Worm (Caenorhabditis elegans) whole organism, late embryonic: ENCODE data around the gene his-1.
A peak's percentile ranks its signal among the peaks of the same experiment; 100 is the strongest.

ENCODE experiments used
- K09A11.1 ChIP-seq: sonication (generic microtip); optimal IDR thresholded peaks from 2 replicates; lab custom pipeline; 2017; ENCODE audit warnings: antibody characterized with exemption, mild to moderate bottlenecking, missing genetic modification characterization, missing compliant biosample characterization; ENCODE audit not compliant: insufficient read depth
- ama-1 ChIP-seq: fragments of 150-350 bp; optimal IDR thresholded peaks from 2 replicates; lab custom pipeline; 2014
- ceh-18 ChIP-seq: sonication (generic microtip); optimal IDR thresholded peaks from 2 replicates; lab custom pipeline; 2016; ENCODE audit warnings: missing genetic modification characterization, missing compliant biosample characterization
- ceh-19 ChIP-seq: fragments of 200-800 bp; sonication (Bioruptor generic); optimal IDR thresholded peaks from 2 replicates; lab custom pipeline; 2018; ENCODE audit warnings: mild to moderate bottlenecking, missing genetic modification characterization, missing compliant biosample characterization
- ceh-22 ChIP-seq: sonication (generic microtip); optimal IDR thresholded peaks from 2 replicates; lab custom pipeline; 2017; ENCODE audit warnings: missing biosample characterization, missing genetic modification characterization
- ceh-24 ChIP-seq: sonication (generic microtip); optimal IDR thresholded peaks from 2 replicates; lab custom pipeline; 2016; ENCODE audit warnings: mild to moderate bottlenecking, missing genetic modification characterization, missing compliant biosample characterization
- ceh-30 ChIP-seq: fragments of 150-350 bp; optimal IDR thresholded peaks from 2 replicates; lab custom pipeline; 2014; ENCODE audit warnings: missing biosample characterization, missing genetic modification characterization
- ceh-31 ChIP-seq: sonication (generic microtip); optimal IDR thresholded peaks from 2 replicates; lab custom pipeline; 2016; ENCODE audit warnings: missing genetic modification characterization, missing compliant biosample characterization
- ceh-34 ChIP-seq: sonication (generic microtip); optimal IDR thresholded peaks from 2 replicates; lab custom pipeline; 2016; ENCODE audit warnings: mild to moderate bottlenecking, missing genetic modification characterization, missing compliant biosample characterization
- ceh-45 ChIP-seq: fragments of 200-800 bp; sonication (Bioruptor generic); IDR thresholded peaks from 2 replicates; pipeline ENCODE4 v1.3.6; 2022; ENCODE audit warnings: missing genetic modification reagents, missing genetic modification characterization, missing compliant biosample characterization
- ceh-6 ChIP-seq: fragments of 200-800 bp; sonication (Bioruptor generic); optimal IDR thresholded peaks from 2 replicates; lab custom pipeline; 2018; ENCODE audit warnings: mild to moderate bottlenecking, missing genetic modification characterization, missing compliant biosample characterization
- che-1 ChIP-seq: sonication (generic microtip); optimal IDR thresholded peaks from 2 replicates; lab custom pipeline; 2016; ENCODE audit warnings: mild to moderate bottlenecking, missing genetic modification characterization, missing compliant biosample characterization
- dve-1 ChIP-seq: sonication (generic microtip); optimal IDR thresholded peaks from 2 replicates; lab custom pipeline; 2017; ENCODE audit warnings: antibody characterized with exemption, mild to moderate bottlenecking, missing genetic modification characterization, missing compliant biosample characterization
- elt-2 ChIP-seq: sonication (generic microtip); optimal IDR thresholded peaks from 2 replicates; lab custom pipeline; 2016; ENCODE audit warnings: missing genetic modification reagents, missing genetic modification characterization, missing compliant biosample characterization
- elt-4 ChIP-seq: sonication (generic microtip); optimal IDR thresholded peaks from 2 replicates; lab custom pipeline; 2016; ENCODE audit warnings: missing genetic modification characterization, missing compliant biosample characterization
- eyg-1 ChIP-seq: sonication (generic microtip); optimal IDR thresholded peaks from 2 replicates; lab custom pipeline; 2016; ENCODE audit warnings: missing genotype, missing genetic modification characterization, missing compliant biosample characterization
- fkh-10 ChIP-seq: fragments of 150-350 bp; optimal IDR thresholded peaks from 2 replicates; lab custom pipeline; 2014; ENCODE audit warnings: missing biosample characterization, missing genetic modification reagents, missing genetic modification characterization
- gmeb-2 ChIP-seq: sonication (generic microtip); optimal IDR thresholded peaks from 2 replicates; lab custom pipeline; 2016; ENCODE audit warnings: missing genetic modification characterization, inconsistent platforms, missing compliant biosample characterization
- hlh-15 ChIP-seq: sonication (generic microtip); optimal IDR thresholded peaks from 2 replicates; lab custom pipeline; 2016; ENCODE audit warnings: missing genetic modification characterization, missing compliant biosample characterization
- hlh-6 ChIP-seq: sonication (generic microtip); optimal IDR thresholded peaks from 2 replicates; lab custom pipeline; 2016; ENCODE audit warnings: missing genotype, missing genetic modification characterization, missing compliant biosample characterization
- hlh-8 ChIP-seq: sonication (generic microtip); optimal IDR thresholded peaks from 2 replicates; lab custom pipeline; 2016; ENCODE audit warnings: missing genotype, missing genetic modification characterization, missing compliant biosample characterization
- lim-6 ChIP-seq: sonication (generic microtip); optimal IDR thresholded peaks from 2 replicates; lab custom pipeline; 2016; ENCODE audit warnings: missing genetic modification characterization, missing compliant biosample characterization
- madf-2 ChIP-seq: sonication (generic microtip); optimal IDR thresholded peaks from 2 replicates; lab custom pipeline; 2017; ENCODE audit warnings: missing genetic modification characterization, missing compliant biosample characterization
- nfya-1 ChIP-seq: sonication (generic microtip); optimal IDR thresholded peaks from 2 replicates; lab custom pipeline; 2017; ENCODE audit warnings: missing genetic modification characterization, mild to moderate bottlenecking, missing compliant biosample characterization, antibody characterized with exemption, moderate library complexity
- nhr-11 ChIP-seq: fragments of 150-350 bp; optimal IDR thresholded peaks from 2 replicates; lab custom pipeline; 2014; ENCODE audit warnings: missing biosample characterization, missing genetic modification characterization
- nhr-232 ChIP-seq: sonication (generic microtip); optimal IDR thresholded peaks from 2 replicates; lab custom pipeline; 2016; ENCODE audit warnings: missing genetic modification characterization, missing compliant biosample characterization
- npax-4 ChIP-seq: sonication (generic microtip); optimal IDR thresholded peaks from 2 replicates; lab custom pipeline; 2016; ENCODE audit warnings: missing genetic modification characterization, missing compliant biosample characterization
- odd-2 ChIP-seq: sonication (generic microtip); optimal IDR thresholded peaks from 2 replicates; lab custom pipeline; 2017; ENCODE audit warnings: antibody characterized with exemption, mild to moderate bottlenecking, missing genetic modification characterization, missing compliant biosample characterization
- pag-3 ChIP-seq: sonication (generic microtip); optimal IDR thresholded peaks from 2 replicates; lab custom pipeline; 2016; ENCODE audit warnings: missing compliant biosample characterization, missing genetic modification characterization, borderline replicate concordance
- pat-9 ChIP-seq: fragments of 200-800 bp; sonication (Bioruptor generic); optimal IDR thresholded peaks from 2 replicates; lab custom pipeline; 2018; ENCODE audit warnings: mild to moderate bottlenecking, missing genetic modification characterization, moderate library complexity, missing compliant biosample characterization
- pha-2 ChIP-seq: sonication (generic microtip); optimal IDR thresholded peaks from 2 replicates; lab custom pipeline; 2017; ENCODE audit warnings: mild to moderate bottlenecking, missing genetic modification characterization, missing compliant biosample characterization
- pqm-1 ChIP-seq: sonication (generic microtip); optimal IDR thresholded peaks from 2 replicates; lab custom pipeline; 2016; ENCODE audit warnings: missing genetic modification characterization, missing compliant biosample characterization
- sox-2 ChIP-seq: fragments of 200-800 bp; sonication (Bioruptor generic); IDR thresholded peaks from 2 replicates; pipeline ENCODE4 v1.3.6; 2022; ENCODE audit warnings: missing genetic modification reagents, missing genetic modification characterization, missing compliant biosample characterization
- ttx-3 ChIP-seq: sonication (generic microtip); optimal IDR thresholded peaks from 2 replicates; lab custom pipeline; 2016; ENCODE audit warnings: missing genetic modification reagents, missing genetic modification characterization, missing compliant biosample characterization
- unc-86 ChIP-seq: sonication (generic microtip); optimal IDR thresholded peaks from 2 replicates; lab custom pipeline; 2016; ENCODE audit warnings: missing genetic modification characterization, missing compliant biosample characterization
- zip-5 ChIP-seq: sonication (generic microtip); optimal IDR thresholded peaks from 2 replicates; lab custom pipeline; 2016; ENCODE audit warnings: missing genetic modification characterization, missing compliant biosample characterization

The his-1 gene

DNA sequence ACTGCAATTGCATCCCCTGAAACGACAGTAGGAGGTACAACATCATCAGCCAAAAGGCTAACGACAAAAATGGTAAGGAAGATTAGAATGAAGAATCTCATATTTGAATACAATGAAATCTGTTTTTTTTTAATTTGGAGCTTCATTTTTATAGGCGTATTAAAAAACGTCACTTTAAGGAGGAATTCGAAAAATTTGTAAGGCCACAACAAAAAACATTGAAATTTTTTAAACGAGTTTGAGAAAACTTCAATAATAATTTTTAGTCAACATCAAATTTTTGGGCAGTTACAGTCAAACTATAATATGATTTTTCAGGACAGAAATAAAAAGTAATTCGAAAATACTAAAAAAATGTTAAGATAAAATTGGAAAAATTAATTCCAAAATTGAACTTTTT lies 20.5 kb downstream of the his-1 start, which contains the start of gene F14H3.14:
Gene F14H3.14 (minus strand): TSS at position 101 of the 400 bp plus-strand sequence.
- TF ChIP-seq eyg-1 (tag; lab: Kevin White, UChicago) (no peak), ceh-22 (no peak), ceh-19 (GFP tag; lab: Kevin White, UChicago) (no peak), hlh-6 (tag; lab: Kevin White, UChicago) (no peak), sox-2 (GFP tag; lab: Robert Waterston, UW) (no peak), che-1 (tag; lab: Kevin White, UChicago) (no peak), odd-2 (tag; lab: Kevin White, UChicago) (no peak), hlh-15 (no peak), K09A11.1 (no peak), hlh-8 (tag; lab: Kevin White, UChicago) (no peak), ceh-34 (tag; lab: Kevin White, UChicago) (no peak), nhr-232 (tag; lab: Kevin White, UChicago) (no peak), gmeb-2 (no peak), ceh-31 (tag; lab: Kevin White, UChicago) (no peak), madf-2 (tag; lab: Kevin White, UChicago) (no peak), ceh-18 (tag; lab: Kevin White, UChicago) (no peak), pqm-1 (no peak), elt-4 (tag; lab: Kevin White, UChicago) (no peak)

DNA sequence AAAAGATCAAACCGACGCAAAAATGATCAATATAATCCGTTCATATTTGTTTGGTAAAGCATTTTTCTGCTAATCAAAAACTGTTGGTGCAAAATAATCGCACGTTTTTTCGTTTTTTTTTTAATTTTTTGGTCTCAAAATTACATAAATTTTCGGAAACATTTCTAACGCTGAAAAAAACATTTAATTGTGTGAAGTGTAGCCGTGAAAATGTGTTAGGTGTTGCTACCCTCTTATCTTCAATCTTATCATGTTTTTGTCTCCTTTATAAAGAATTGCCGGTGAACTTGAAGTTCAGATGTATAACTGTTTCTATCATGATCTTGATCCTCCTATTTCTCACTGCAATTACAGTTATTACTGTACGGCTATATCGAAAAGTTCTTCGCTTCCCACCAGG lies 26.6 kb downstream of the his-1 start, which contains the start of gene cyp-35D1:
Gene cyp-35D1 (plus strand): TSS at position 301 of the 400 bp plus-strand sequence.
- TF ChIP-seq elt-2 (peak; percentile 4), ceh-30 (no peak)

DNA sequence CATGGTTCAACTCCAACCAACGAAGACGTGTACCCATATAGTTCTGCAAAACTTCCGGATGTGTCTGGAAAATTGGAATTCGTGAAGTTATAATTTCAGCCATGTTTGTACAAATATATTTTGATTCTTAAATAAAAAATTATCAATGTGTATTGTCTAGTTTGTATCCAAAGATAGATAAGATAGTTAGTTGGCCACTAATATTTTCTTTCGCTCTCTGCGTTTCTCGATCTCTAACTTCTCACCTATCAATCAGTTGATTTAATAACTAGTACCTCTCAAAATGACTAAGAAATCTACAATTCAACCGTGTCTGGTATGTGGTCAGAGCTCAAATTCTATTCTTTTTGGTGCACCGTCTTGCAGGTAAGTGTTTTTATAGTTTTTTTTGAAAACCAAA lies 28.8 kb downstream of the his-1 start, which contains the start of gene nhr-176:
Gene nhr-176 (plus strand): TSS at position 159 of the 400 bp plus-strand sequence.
- TF ChIP-seq zip-5 (tag; lab: Kevin White, UChicago) (no peak), elt-2 (peak; percentile 52)

DNA sequence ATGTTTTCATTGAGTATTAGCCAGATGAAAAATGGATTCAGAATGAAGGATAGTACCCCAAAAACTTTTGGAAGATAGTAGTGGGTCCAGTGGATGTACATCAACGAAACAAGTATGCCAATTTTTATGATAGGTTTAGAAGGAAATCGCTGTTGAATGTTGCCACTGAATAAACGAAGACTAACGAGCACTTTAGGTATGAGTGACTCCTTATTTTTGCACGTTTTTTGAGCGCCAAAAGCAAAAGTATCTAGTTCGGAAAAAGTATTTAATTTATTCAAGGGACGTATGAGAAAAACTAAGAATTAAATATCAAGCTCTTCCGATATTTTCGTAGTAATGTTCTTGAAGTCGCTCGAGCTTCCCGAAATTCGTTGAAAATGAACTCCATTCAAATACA lies 31.5 kb downstream of the his-1 start, which contains the start of gene srj-10:
Gene srj-10 (minus strand): TSS at position 101 of the 400 bp plus-strand sequence.
- no peak for TF ChIP-seq ttx-3 (tag; lab: Kevin White, UChicago)
- no peak for TF ChIP-seq ama-1 (lab: Kevin White, UChicago)
- no peak for TF ChIP-seq npax-4 (tag; lab: Kevin White, UChicago)
- no peak for TF ChIP-seq K09A11.1
- no peak for TF ChIP-seq ceh-34 (tag; lab: Kevin White, UChicago)
- no peak for TF ChIP-seq lim-6 (tag; lab: Kevin White, UChicago)
- no peak for TF ChIP-seq ceh-19 (GFP tag; lab: Kevin White, UChicago)

DNA sequence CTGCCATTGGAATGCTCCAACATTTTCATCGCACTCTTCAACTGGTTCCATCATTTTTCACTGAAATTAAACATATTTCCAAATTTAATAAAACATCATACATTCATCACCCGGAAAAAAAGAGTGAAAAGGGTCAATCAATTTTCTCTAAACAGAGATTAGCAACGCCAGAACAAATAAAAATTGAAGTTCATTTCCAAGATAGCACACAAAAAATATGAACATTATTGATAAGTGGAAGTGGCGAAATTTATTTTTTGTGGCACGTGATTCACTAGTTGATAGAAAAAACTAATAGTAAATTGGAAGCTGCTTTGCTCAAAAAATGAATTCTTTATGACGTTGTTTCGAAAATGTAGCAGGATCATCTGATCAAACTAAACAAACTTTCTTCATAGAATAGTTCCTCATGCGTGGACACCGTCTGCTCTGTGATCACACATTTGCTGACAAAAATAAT lies 33.0 kb downstream of the his-1 start, which contains the start of the genes F14H3.12 and srj-29:
Gene F14H3.12 (minus strand): TSS at position 74 of the 460 bp plus-strand sequence.
Gene srj-29 (plus strand): TSS at position 410 of the 460 bp plus-strand sequence.
- TF ChIP-seq dve-1 (tag; lab: Kevin White, UChicago) (no peak), ceh-6 (no peak), elt-4 (tag; lab: Kevin White, UChicago) (no peak), fkh-10 (GFP tag; lab: Kevin White, UChicago) (no peak), pha-2 (no peak), nhr-11 (tag; lab: Kevin White, UChicago) (no peak), npax-4 (tag; lab: Kevin White, UChicago) (no peak), unc-86 (tag; lab: Kevin White, UChicago) (no peak), pag-3 (tag; lab: Kevin White, UChicago) (no peak), pqm-1 (no peak), odd-2 (tag; lab: Kevin White, UChicago) (no peak), gmeb-2 (no peak), elt-2 (no peak), pat-9 (no peak), nfya-1 (tag; lab: Kevin White, UChicago) (no peak), ceh-45 (GFP tag; lab: Robert Waterston, UW) (no peak), ceh-24 (tag; lab: Kevin White, UChicago) (no peak)
